Worm (Caenorhabditis elegans) whole organism, young adult: Measurements from ENCODE around the gene Y49F6B.12.

Experiments used
- B0261.1 ChIP-seq: sonication (generic microtip); optimal IDR thresholded peaks from 2 replicates; lab custom pipeline; 2016; ENCODE audit warnings: mild to moderate bottlenecking, missing genetic modification characterization, moderate library complexity, missing compliant biosample characterization
- C17E4.6 ChIP-seq: fragments of 200-800 bp; sonication (Bioruptor generic); IDR thresholded peaks from 2 replicates; pipeline ENCODE4 v1.3.6; 2022; ENCODE audit warnings: missing genetic modification reagents, missing genetic modification characterization, missing compliant biosample characterization
- F37B4.10 ChIP-seq: fragments of 200-800 bp; sonication (Bioruptor generic); IDR thresholded peaks from 2 replicates; pipeline ENCODE4 v1.3.6; 2022; ENCODE audit warnings: missing genetic modification characterization, missing compliant biosample characterization
- T26A5.8 ChIP-seq: sonication (generic microtip); optimal IDR thresholded peaks from 2 replicates; lab custom pipeline; 2016; ENCODE audit warnings: missing genetic modification characterization, missing compliant biosample characterization
- Y53G8AR.9 ChIP-seq: fragments of 200-800 bp; sonication (Bioruptor generic); conservative IDR thresholded peaks from 2 replicates; pipeline ENCODE4 v1.3.6; 2022; ENCODE audit warnings: missing genetic modification reagents, missing genetic modification characterization, missing compliant biosample characterization
- ama-1 ChIP-seq, 3 experiments: fragments of 150-350 bp in 1 of 3; sonication (generic microtip) in 2 of 3; optimal IDR thresholded peaks; 2 replicates each; lab custom pipeline; 2014 to 2018; ENCODE audit warnings: missing biosample characterization in 2 of 3, missing genetic modification characterization in 2 of 3, missing genetic modification reagents in 2 of 3
- lir-1 ChIP-seq: fragments of 200-800 bp; sonication (Bioruptor generic); conservative IDR thresholded peaks from 2 replicates; pipeline ENCODE4 v1.3.6; 2022; ENCODE audit warnings: missing genetic modification reagents, missing genetic modification characterization, missing compliant biosample characterization
- rpc-1 ChIP-seq, 2 experiments: fragments of 150-350 bp in 1 of 2; sonication (generic microtip) in 1 of 2; optimal IDR thresholded peaks; 2 replicates each; lab custom pipeline; 2014 to 2018; ENCODE audit warnings: missing biosample characterization in 1 of 2, missing genetic modification characterization in 1 of 2, missing genetic modification reagents in 1 of 2, missing genotype in 1 of 2
- unc-62 ChIP-seq: fragments of 150-350 bp; optimal IDR thresholded peaks from 2 replicates; lab custom pipeline; 2014; ENCODE audit warnings: missing biosample characterization, missing genetic modification reagents, missing genetic modification characterization

- TF ChIP-seq lir-1 (GFP tag; lab: Robert Waterston, UW) (no peak), C17E4.6 (GFP tag; lab: Robert Waterston, UW) (no peak), Y53G8AR.9 (GFP tag; lab: Robert Waterston, UW) (no peak), T26A5.8 (tag; lab: Kevin White, UChicago) (no peak), B0261.1 (tag; lab: Kevin White, UChicago) (no peak), rpc-1 (optimal IDR thresholded peaks at IDR 0.05; lab: Kevin White, UChicago) (no peak), rpc-1 (tag; optimal IDR thresholded peaks at IDR 0.05; lab: Kevin White, UChicago) (no peak), ama-1 (optimal IDR thresholded peaks at IDR 0.05; lab: Kevin White, UChicago) (no peak), ama-1 (GFP tag; optimal IDR thresholded peaks at IDR 0.05; lab: Kevin White, UChicago) (no peak), unc-62 (no peak), F37B4.10 (GFP tag; lab: Robert Waterston, UW) (no peak)
Measured at ce11 chrII:3481584-3481983, 9.4 kb upstream of the Y49F6B.12 start, which contains the start of gene Y49F6B.8.
